Worm (Caenorhabditis elegans) whole organism, L4/young adult: ENCODE data around the gene dhps-1.

ENCODE experiments used
- W03F9.2 ChIP-seq: fragments of 150-350 bp; optimal IDR thresholded peaks from 2 replicates; lab custom pipeline; 2014; ENCODE audit warnings: missing biosample characterization, missing genetic modification characterization
- dao-5 ChIP-seq: sonication (generic microtip); optimal IDR thresholded peaks from 2 replicates; lab custom pipeline; 2016; ENCODE audit warnings: missing genotype, missing genetic modification characterization, moderate library complexity, missing compliant biosample characterization
- him-1 ChIP-seq: sonication (generic microtip); optimal IDR thresholded peaks from 2 replicates; lab custom pipeline; 2016; ENCODE audit warnings: missing genotype, missing genetic modification reagents, missing genetic modification characterization, missing compliant biosample characterization

- TF ChIP-seq dao-5 (tag; lab: Kevin White, UChicago) (no peak), him-1 (tag; lab: Kevin White, UChicago) (no peak), W03F9.2 (no peak)
These were observed 19.2 kb upstream of the dhps-1 start, which contains the start of gene acbp-6 for ce11 chrII:11973632-11974031.
